Worm (Caenorhabditis elegans) whole organism, early embryonic: Measurements from ENCODE around the gene F13E9.9.

Experiments
- aly-1 ChIP-seq: sonication (generic microtip); optimal IDR thresholded peaks from 2 replicates; lab custom pipeline; 2016; ENCODE audit warnings: missing genetic modification characterization, missing compliant biosample characterization
- sea-1 ChIP-seq: fragments of 200-800 bp; sonication (Bioruptor generic); conservative IDR thresholded peaks from 2 replicates; pipeline ENCODE4 v1.3.6; 2022; ENCODE audit warnings: missing genetic modification characterization, missing compliant biosample characterization

- no peak for TF ChIP-seq sea-1
- no peak for TF ChIP-seq aly-1 (tag; lab: Kevin White, UChicago)
These were observed 3.5 kb upstream of the F13E9.9 start for ce11 chrIV:10902476-10902875.
